Fruit fly (Drosophila melanogaster): ENCODE results near the gene Peritrophin-15b.

Gene Peritrophin-15b

DNA sequence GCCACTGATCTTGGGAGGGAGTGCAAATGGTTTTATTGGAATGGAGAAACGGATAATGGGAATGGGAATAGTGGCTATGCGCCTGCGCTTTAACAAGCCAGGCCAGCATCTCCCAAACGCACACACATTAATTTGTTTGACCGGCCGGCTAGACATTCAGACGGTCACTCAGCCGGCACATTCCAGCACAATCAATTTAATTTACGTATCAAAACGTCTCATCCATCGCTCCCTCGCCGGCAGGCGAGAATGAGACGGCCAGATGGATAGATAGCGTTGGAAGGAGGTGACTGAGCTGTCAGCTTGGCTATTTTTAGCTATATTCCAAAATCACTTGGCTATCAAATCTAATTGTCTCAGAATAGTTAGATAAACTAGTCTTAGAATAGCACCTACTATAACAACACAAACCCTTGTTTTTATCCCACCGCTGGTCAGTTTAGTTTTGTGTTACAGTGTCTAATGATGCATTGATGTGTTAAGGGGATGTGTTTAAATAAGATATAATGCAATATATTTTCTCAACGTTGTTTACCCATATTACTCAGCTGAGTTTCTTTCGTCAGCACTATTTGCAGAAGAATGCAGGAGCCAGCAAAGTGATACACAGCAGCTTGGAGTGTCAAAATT, 28.8 kb upstream of the Peritrophin-15b start (continued):
- TF ChIP-seq CG18262 (tag; optimal IDR thresholded peaks at IDR 0.05) (peak; percentile 42), stwl (tag; optimal IDR thresholded peaks at IDR 0.05) (peak; percentile 2), CG3163 (GFP tag; optimal IDR thresholded peaks at IDR 0.05) (no peak), row (GFP tag; IDR thresholded peaks at IDR 0.05) (peak; percentile 46; the same call in 2 of the 3 replicates), CG8281 (tag; optimal IDR thresholded peaks at IDR 0.05) (peak; percentile 22), CG15601 (tag; optimal IDR thresholded peaks at IDR 0.05) (peak; percentile 25), CG31441 (GFP tag; IDR thresholded peaks at IDR 0.05) (0 out of 2 replicates have a peak, but pooled peaks have one; percentile 20), chif (GFP tag; optimal IDR thresholded peaks at IDR 0.05) (peak in 1 of 2 experiments; percentile 47), Ptx1 (GFP tag; IDR thresholded peaks at IDR 0.05) (no peak), PHDP (tag; optimal IDR thresholded peaks at IDR 0.05) (peak; percentile 26), kni (GFP tag; optimal IDR thresholded peaks at IDR 0.05) (peak; percentile 63), CG33557 (GFP tag; optimal IDR thresholded peaks at IDR 0.05) (peak; percentile 29), sens (GFP tag) (peak; percentile 84), Blimp-1 (GFP tag; optimal IDR thresholded peaks at IDR 0.05) (peak; percentile 23), ro (GFP tag; IDR thresholded peaks at IDR 0.05) (no peak)

DNA sequence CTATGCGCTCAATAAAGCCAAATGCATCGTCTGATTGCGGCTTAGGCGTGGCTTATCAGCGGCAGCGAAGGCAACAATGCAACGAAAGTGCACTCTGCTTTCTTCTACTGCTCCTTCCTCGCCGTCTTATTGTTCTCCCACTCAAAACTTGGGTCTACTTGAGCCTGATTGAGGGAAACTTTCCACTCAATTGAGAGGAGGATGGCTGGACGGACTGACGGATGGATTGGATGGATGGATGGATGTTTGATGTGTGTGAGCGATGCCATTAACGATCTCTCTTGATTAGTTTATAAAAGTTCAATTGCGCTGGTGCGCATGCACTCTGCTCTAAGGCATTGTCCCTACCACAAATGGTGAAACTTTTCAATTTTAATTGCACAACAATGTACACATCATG, 28.3 kb upstream of the Peritrophin-15b start:
- TF ChIP-seq CG8281 (tag; optimal IDR thresholded peaks at IDR 0.05) (peak; percentile 98), Ets65A (GFP tag) (peak; percentile 3), CG30431 (GFP tag; optimal IDR thresholded peaks at IDR 0.05) (no peak), Med (GFP tag) (peak; percentile 27), CG14710 (tag; optimal IDR thresholded peaks at IDR 0.05) (no peak), CG18011 (GFP tag; optimal IDR thresholded peaks at IDR 0.05) (no peak), zfh2 (GFP tag; optimal IDR thresholded peaks at IDR 0.05) (no peak), z (GFP tag; IDR thresholded peaks at IDR 0.05) (peak; percentile 79), CG33213 (GFP tag; optimal IDR thresholded peaks at IDR 0.05) (no peak)

DNA sequence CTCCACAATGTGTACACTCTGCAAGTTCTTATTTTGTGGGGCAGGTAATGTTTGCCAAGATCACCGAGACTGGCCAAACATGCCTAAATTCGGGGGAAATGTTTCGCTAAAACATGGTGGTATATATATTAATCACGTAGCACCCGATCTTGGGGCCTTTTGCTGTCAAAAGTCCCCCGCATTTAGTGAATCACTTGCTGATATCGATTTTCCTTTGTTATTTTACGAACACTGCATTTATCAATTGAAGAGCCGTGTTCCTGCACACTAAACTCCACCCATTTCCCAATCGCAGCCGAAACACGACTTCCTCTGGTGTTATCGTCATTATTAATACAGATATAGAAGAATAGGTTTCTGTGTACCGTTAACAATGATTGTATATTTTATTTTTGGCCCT, 27.0 kb upstream of the Peritrophin-15b start:
- TF ChIP-seq CG5180 (GFP tag; optimal IDR thresholded peaks at IDR 0.05) (no peak), sens (GFP tag) (peak; percentile 44), kni (GFP tag; optimal IDR thresholded peaks at IDR 0.05) (peak; percentile 58), gcm2 (GFP tag; optimal IDR thresholded peaks at IDR 0.05) (no peak)

DNA sequence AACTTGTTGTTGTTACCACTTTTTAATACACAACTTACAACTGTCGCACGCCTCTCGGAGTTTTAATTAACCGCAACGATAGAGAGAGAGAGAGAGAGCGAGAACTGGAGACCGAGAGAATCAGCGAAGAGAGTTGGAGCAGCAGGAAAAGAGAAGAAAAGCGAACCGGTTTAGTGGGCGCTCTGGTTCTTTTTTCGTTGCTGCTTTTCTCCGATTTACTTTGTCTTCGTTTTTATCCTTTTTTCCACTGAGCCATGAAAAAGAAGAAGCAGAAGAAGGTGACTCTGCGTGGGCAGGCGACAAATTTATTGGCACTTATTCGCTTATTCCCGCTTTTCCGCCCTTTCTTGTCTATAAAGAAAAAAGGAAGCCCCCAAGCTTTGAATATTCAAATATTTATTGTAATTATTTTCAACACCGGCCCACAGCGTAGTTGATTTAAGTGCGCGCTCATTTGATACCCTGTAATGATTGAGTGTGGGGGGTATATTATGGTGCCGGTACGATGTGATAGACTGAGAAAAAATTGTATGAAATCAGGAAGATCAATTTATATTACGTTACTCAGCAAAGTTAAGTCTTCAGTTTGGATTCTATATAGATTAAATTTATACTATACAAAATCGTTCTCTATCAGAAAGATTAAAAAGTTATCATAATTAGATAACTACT, 25.7 kb upstream of the Peritrophin-15b start:
- TF ChIP-seq mam (GFP tag; optimal IDR thresholded peaks at IDR 0.05): no peak
- no peak for TF ChIP-seq tgo (GFP tag; IDR thresholded peaks at IDR 0.05)
- no peak for TF ChIP-seq Dip3 (GFP tag; optimal IDR thresholded peaks at IDR 0.05)
- TF ChIP-seq HLHmδ (GFP tag; optimal IDR thresholded peaks at IDR 0.05): no peak
- TF ChIP-seq bcd (GFP tag; optimal IDR thresholded peaks at IDR 0.05): no peak
- TF ChIP-seq CG10209 (GFP tag; optimal IDR thresholded peaks at IDR 0.05): no peak
- TF ChIP-seq Optix (GFP tag; IDR thresholded peaks at IDR 0.05): no peak
- no peak for TF ChIP-seq CG15696 (tag; optimal IDR thresholded peaks at IDR 0.05)
- no peak for TF ChIP-seq CG1832 (GFP tag; optimal IDR thresholded peaks at IDR 0.05)
- TF ChIP-seq Trl (optimal IDR thresholded peaks at IDR 0.05): peak; percentile 78
- TF ChIP-seq Trl (GFP tag; optimal IDR thresholded peaks at IDR 0.05): no peak
- TF ChIP-seq tna (GFP tag; IDR thresholded peaks at IDR 0.05; ENCODE audit: partially characterized antibody): no peak
- TF ChIP-seq ATbp (GFP tag; optimal IDR thresholded peaks at IDR 0.05): no peak
- no peak for TF ChIP-seq zen2 (GFP tag; IDR thresholded peaks at IDR 0.05; ENCODE audit: partially characterized antibody)
- TF ChIP-seq sima (GFP tag; optimal IDR thresholded peaks at IDR 0.05): no peak
- no peak for TF ChIP-seq CG3407 (GFP tag; optimal IDR thresholded peaks at IDR 0.05)
- no peak for TF ChIP-seq ara (GFP tag; IDR thresholded peaks at IDR 0.05)
- TF ChIP-seq CG8290 (GFP tag; optimal IDR thresholded peaks at IDR 0.05): no peak
- no peak for TF ChIP-seq CG8290 (tag; optimal IDR thresholded peaks at IDR 0.05)
- TF ChIP-seq CG34376 (GFP tag; optimal IDR thresholded peaks at IDR 0.05): no peak
- no peak for TF ChIP-seq pzg (GFP tag; optimal IDR thresholded peaks at IDR 0.05)
